Fruit fly (Drosophila melanogaster) whole organism, embryonic: ENCODE results near the gene Tsp74F.

Experiments
- Abd-B ChIP-seq: fragments of 200-800 bp; sonication (Bioruptor generic); optimal IDR thresholded peaks from 2 replicates; lab custom pipeline; 2018; ENCODE audit warnings: missing biosample characterization, mild to moderate bottlenecking, missing genetic modification characterization, moderate library complexity
- CG12391 ChIP-seq: fragments of 200-800 bp; sonication (Bioruptor generic); optimal IDR thresholded peaks from 3 replicates; lab custom pipeline; 2018; ENCODE audit warnings: missing biosample characterization, mild to moderate bottlenecking, missing genetic modification characterization, moderate library complexity
- CG12942 ChIP-seq: fragments of 200-800 bp; sonication (Bioruptor generic); optimal IDR thresholded peaks from 3 replicates; lab custom pipeline; 2016; ENCODE audit warnings: missing biosample characterization, missing genetic modification characterization
- CG13424 ChIP-seq: fragments of 200-800 bp; sonication (Bioruptor generic); optimal IDR thresholded peaks from 2 replicates; lab custom pipeline; 2019; ENCODE audit warnings: missing biosample characterization, mild to moderate bottlenecking, missing genetic modification characterization, moderate library complexity
- CG13894 ChIP-seq: fragments of 200-800 bp; sonication (Bioruptor generic); optimal IDR thresholded peaks from 3 replicates; lab custom pipeline; 2018; ENCODE audit warnings: missing biosample characterization, mild to moderate bottlenecking, missing genetic modification characterization, moderate library complexity
- CG1602 ChIP-seq: fragments of 200-800 bp; sonication (Bioruptor generic); optimal IDR thresholded peaks from 3 replicates; lab custom pipeline; 2016; ENCODE audit warnings: missing biosample characterization, missing genetic modification characterization
- CG18619 ChIP-seq: fragments of 200-800 bp; sonication (Bioruptor generic); optimal IDR thresholded peaks from 3 replicates; lab custom pipeline; 2017; ENCODE audit warnings: missing biosample characterization, mild to moderate bottlenecking, missing genetic modification characterization
- CG2199 ChIP-seq: fragments of 200-800 bp; sonication (Bioruptor generic); IDR thresholded peaks from 3 replicates; pipeline ENCODE4 v1.3.6; 2022; ENCODE audit warnings: missing biosample characterization, missing genetic modification characterization
- CG30403 ChIP-seq: fragments of 200-800 bp; sonication (Bioruptor generic); optimal IDR thresholded peaks from 3 replicates; lab custom pipeline; 2016; ENCODE audit warnings: missing biosample characterization, missing genetic modification characterization
- CG34224 ChIP-seq: fragments of 200-800 bp; sonication (Bioruptor generic); IDR thresholded peaks from 3 replicates; pipeline ENCODE4 v1.3.6; 2022; ENCODE audit warnings: missing biosample characterization, missing genetic modification characterization; ENCODE audit not compliant: partially characterized antibody
- CG4360 ChIP-seq: fragments of 200-800 bp; sonication (Bioruptor generic); IDR thresholded peaks from 2 replicates; pipeline ENCODE4 v1.3.6; 2022; ENCODE audit warnings: missing biosample characterization, missing genetic modification characterization
- CG6175 ChIP-seq: fragments of 200-800 bp; sonication (Bioruptor generic); IDR thresholded peaks from 3 replicates; pipeline ENCODE4 v1.3.6; 2022; ENCODE audit warnings: missing biosample characterization, missing genetic modification characterization
- CG8359 ChIP-seq: fragments of 200-800 bp; sonication (Bioruptor generic); optimal IDR thresholded peaks from 2 replicates; lab custom pipeline; 2017; ENCODE audit warnings: missing biosample characterization, mild to moderate bottlenecking, missing genetic modification characterization, borderline replicate concordance
- CG8478 ChIP-seq: fragments of >200 bp; optimal IDR thresholded peaks from 2 replicates; lab custom pipeline; 2018
- CG9215 ChIP-seq: fragments of 200-800 bp; sonication (Bioruptor generic); IDR thresholded peaks from 2 replicates; pipeline ENCODE4 v1.3.6; 2022; ENCODE audit warnings: missing biosample characterization, missing genetic modification characterization
- CG9609 ChIP-seq: fragments of 200-800 bp; sonication (Bioruptor generic); optimal IDR thresholded peaks from 3 replicates; lab custom pipeline; 2016; ENCODE audit warnings: missing biosample characterization, missing genetic modification characterization
- CkIIα-i1 ChIP-seq: fragments of 200-800 bp; sonication (Bioruptor generic); IDR thresholded peaks from 2 replicates; pipeline ENCODE4 v1.3.6; 2022; ENCODE audit warnings: missing biosample characterization, missing genetic modification characterization
- Eip74EF ChIP-seq, 2 experiments: fragments of 200-800 bp in 1 of 2; fragments of >200 bp in 1 of 2; sonication (Bioruptor generic) in 1 of 2; optimal IDR thresholded peaks; 2 replicates each; lab custom pipeline; 2017 to 2019; ENCODE audit warnings: missing biosample characterization in 2 of 2, missing genetic modification characterization in 2 of 2, mild to moderate bottlenecking in 1 of 2, moderate library complexity in 1 of 2
- GATAe ChIP-seq: fragments of 200-800 bp; sonication (Bioruptor generic); conservative IDR thresholded peaks from 2 replicates; pipeline ENCODE4 v1.3.6; 2022; ENCODE audit warnings: missing biosample characterization, missing genetic modification characterization
- HHEX ChIP-seq: fragments of 200-800 bp; sonication (Bioruptor generic); optimal IDR thresholded peaks from 3 replicates; lab custom pipeline; 2017; ENCODE audit warnings: missing biosample characterization, mild to moderate bottlenecking, missing genetic modification characterization, missing genetic modification reagents
- HmgZ ChIP-seq: fragments of 200-800 bp; sonication (Bioruptor generic); optimal IDR thresholded peaks from 2 replicates; lab custom pipeline; 2018; ENCODE audit warnings: missing biosample characterization, mild to moderate bottlenecking, missing genetic modification characterization
- Hmr ChIP-seq: fragments of 200-800 bp; sonication (Bioruptor generic); optimal IDR thresholded peaks from 3 replicates; lab custom pipeline; 2017; ENCODE audit warnings: mild to moderate bottlenecking, missing biosample characterization, missing genetic modification reagents, missing genetic modification characterization
- Hmx ChIP-seq: fragments of 200-800 bp; sonication (Bioruptor generic); optimal IDR thresholded peaks from 2 replicates; lab custom pipeline; 2016; ENCODE audit warnings: missing biosample characterization, missing genetic modification characterization
- Hr51 ChIP-seq, 2 experiments: fragments of 200-800 bp; sonication (Bioruptor generic); optimal IDR thresholded peaks; 2 replicates in 1 of 2; 3 replicates in 1 of 2; lab custom pipeline; 2016 to 2018; ENCODE audit warnings: missing biosample characterization in 2 of 2, missing genetic modification characterization in 2 of 2, mild to moderate bottlenecking in 1 of 2, moderate library complexity in 1 of 2
- Hsf ChIP-seq: fragments of 200-800 bp; sonication (Bioruptor generic); optimal IDR thresholded peaks from 3 replicates; lab custom pipeline; 2016; ENCODE audit warnings: missing biosample characterization, missing genetic modification characterization
- Max ChIP-seq: fragments of 200-800 bp; sonication (Bioruptor generic); optimal IDR thresholded peaks from 2 replicates; lab custom pipeline; 2016; ENCODE audit warnings: missing biosample characterization, mild to moderate bottlenecking, missing genetic modification characterization
- Taf1 ChIP-seq: fragments of 200-800 bp; sonication (Bioruptor generic); IDR thresholded peaks from 2 replicates; pipeline ENCODE4 v1.3.6; 2022; ENCODE audit warnings: missing biosample characterization, missing genetic modification characterization
- abd-A ChIP-seq: fragments of 200-800 bp; sonication (Bioruptor generic); optimal IDR thresholded peaks from 3 replicates; lab custom pipeline; 2019; ENCODE audit warnings: missing biosample characterization, mild to moderate bottlenecking, missing genetic modification characterization, moderate library complexity
- chm ChIP-seq: fragments of 200-800 bp; sonication (Bioruptor generic); IDR thresholded peaks from 2 replicates; pipeline ENCODE4 v1.3.6; 2022; ENCODE audit warnings: missing biosample characterization, missing genetic modification characterization
- crol ChIP-seq: fragments of 200-800 bp; sonication (Bioruptor generic); IDR thresholded peaks from 2 replicates; pipeline ENCODE4 v1.3.6; 2022; ENCODE audit warnings: missing biosample characterization, missing genetic modification characterization
- dan ChIP-seq: fragments of 200-800 bp; sonication (Bioruptor generic); IDR thresholded peaks from 2 replicates; pipeline ENCODE4 v1.3.6; 2022; ENCODE audit warnings: missing biosample characterization, missing genetic modification characterization
- dimm ChIP-seq: fragments of 200-800 bp; sonication (Bioruptor generic); IDR thresholded peaks from 2 replicates; pipeline ENCODE4 v1.3.6; 2022; ENCODE audit warnings: missing biosample characterization, missing genetic modification characterization
- fd96Cb ChIP-seq: fragments of 200-800 bp; sonication (Bioruptor generic); optimal IDR thresholded peaks from 2 replicates; lab custom pipeline; 2018; ENCODE audit warnings: missing biosample characterization, mild to moderate bottlenecking, missing genetic modification characterization, moderate library complexity
- gem ChIP-seq: fragments of 200-800 bp; sonication (Bioruptor generic); optimal IDR thresholded peaks from 2 replicates; lab custom pipeline; 2019; ENCODE audit warnings: missing biosample characterization, mild to moderate bottlenecking, missing genetic modification characterization, moderate library complexity
- grau ChIP-seq: fragments of 200-800 bp; optimal IDR thresholded peaks from 3 replicates; lab custom pipeline; 2019; ENCODE audit warnings: missing biosample characterization, mild to moderate bottlenecking, missing genetic modification characterization, moderate library complexity
- hbn ChIP-seq: fragments of 200-800 bp; sonication (Bioruptor generic); IDR thresholded peaks from 2 replicates; pipeline ENCODE4 v1.3.6; 2022; ENCODE audit warnings: missing biosample characterization, missing genetic modification characterization; ENCODE audit not compliant: partially characterized antibody
- jing ChIP-seq: fragments of 200-800 bp; sonication (Bioruptor generic); optimal IDR thresholded peaks from 2 replicates; lab custom pipeline; 2018; ENCODE audit warnings: missing biosample characterization, mild to moderate bottlenecking, missing genetic modification characterization
- lmd ChIP-seq: fragments of 200-800 bp; sonication (Bioruptor generic); IDR thresholded peaks from 2 replicates; pipeline ENCODE4 v1.3.6; 2022; ENCODE audit warnings: missing biosample characterization, missing genetic modification characterization
- nom ChIP-seq: fragments of 200-800 bp; sonication (Bioruptor generic); optimal IDR thresholded peaks from 2 replicates; lab custom pipeline; 2017; ENCODE audit warnings: missing biosample characterization, missing genetic modification characterization, mild to moderate bottlenecking, moderate library complexity, missing genetic modification reagents
- pan ChIP-seq, 4 experiments: fragments of >200 bp in 3 of 4; fragments of 200-800 bp in 1 of 4; sonication (Bioruptor generic) in 1 of 4; optimal IDR thresholded peaks in 3 of 4; IDR thresholded peaks in 1 of 4; 2 replicates each; pipeline versions ENCODE4 v1.3.6 to Lab custom; 2017 to 2022; ENCODE audit warnings: missing biosample characterization in 2 of 4, missing genetic modification characterization in 2 of 4, mixed read lengths in 1 of 4
- pb ChIP-seq: fragments of 200-800 bp; sonication (Bioruptor generic); optimal IDR thresholded peaks from 3 replicates; lab custom pipeline; 2016; ENCODE audit warnings: missing biosample characterization, missing genetic modification characterization
- phol ChIP-seq: fragments of 200-800 bp; sonication (Bioruptor generic); optimal IDR thresholded peaks from 3 replicates; lab custom pipeline; 2018; ENCODE audit warnings: missing biosample characterization, mild to moderate bottlenecking, missing genetic modification characterization, moderate library complexity
- repo ChIP-seq: fragments of 200-800 bp; sonication (Bioruptor generic); optimal IDR thresholded peaks from 2 replicates; lab custom pipeline; 2016; ENCODE audit warnings: missing biosample characterization, missing genetic modification characterization
- run ChIP-seq: fragments of 200-800 bp; sonication (Bioruptor generic); optimal IDR thresholded peaks from 3 replicates; lab custom pipeline; 2018; ENCODE audit warnings: missing biosample characterization, mild to moderate bottlenecking, missing genetic modification characterization
- sens-2 ChIP-seq: fragments of 200-800 bp; sonication (Bioruptor generic); IDR thresholded peaks from 2 replicates; pipeline ENCODE4 v1.3.6; 2022; ENCODE audit warnings: missing biosample characterization, missing genetic modification characterization
- seq ChIP-seq: fragments of 200-800 bp; sonication (Bioruptor generic); IDR thresholded peaks from 2 replicates; pipeline ENCODE4 v1.3.6; 2022; ENCODE audit warnings: missing biosample characterization, missing genetic modification characterization
- tll ChIP-seq, 2 experiments: fragments of 200-800 bp in 1 of 2; fragments of >200 bp in 1 of 2; sonication (Bioruptor generic) in 1 of 2; optimal IDR thresholded peaks; 2 replicates each; lab custom pipeline; 2017 to 2019; ENCODE audit warnings: missing biosample characterization in 2 of 2, missing genetic modification characterization in 2 of 2, mild to moderate bottlenecking in 1 of 2, moderate library complexity in 1 of 2
- wor ChIP-seq: fragments of 200-800 bp; sonication (Bioruptor generic); IDR thresholded peaks from 2 replicates; pipeline ENCODE4 v1.3.6; 2022; ENCODE audit warnings: missing biosample characterization, missing genetic modification characterization

The Tsp74F gene

DNA sequence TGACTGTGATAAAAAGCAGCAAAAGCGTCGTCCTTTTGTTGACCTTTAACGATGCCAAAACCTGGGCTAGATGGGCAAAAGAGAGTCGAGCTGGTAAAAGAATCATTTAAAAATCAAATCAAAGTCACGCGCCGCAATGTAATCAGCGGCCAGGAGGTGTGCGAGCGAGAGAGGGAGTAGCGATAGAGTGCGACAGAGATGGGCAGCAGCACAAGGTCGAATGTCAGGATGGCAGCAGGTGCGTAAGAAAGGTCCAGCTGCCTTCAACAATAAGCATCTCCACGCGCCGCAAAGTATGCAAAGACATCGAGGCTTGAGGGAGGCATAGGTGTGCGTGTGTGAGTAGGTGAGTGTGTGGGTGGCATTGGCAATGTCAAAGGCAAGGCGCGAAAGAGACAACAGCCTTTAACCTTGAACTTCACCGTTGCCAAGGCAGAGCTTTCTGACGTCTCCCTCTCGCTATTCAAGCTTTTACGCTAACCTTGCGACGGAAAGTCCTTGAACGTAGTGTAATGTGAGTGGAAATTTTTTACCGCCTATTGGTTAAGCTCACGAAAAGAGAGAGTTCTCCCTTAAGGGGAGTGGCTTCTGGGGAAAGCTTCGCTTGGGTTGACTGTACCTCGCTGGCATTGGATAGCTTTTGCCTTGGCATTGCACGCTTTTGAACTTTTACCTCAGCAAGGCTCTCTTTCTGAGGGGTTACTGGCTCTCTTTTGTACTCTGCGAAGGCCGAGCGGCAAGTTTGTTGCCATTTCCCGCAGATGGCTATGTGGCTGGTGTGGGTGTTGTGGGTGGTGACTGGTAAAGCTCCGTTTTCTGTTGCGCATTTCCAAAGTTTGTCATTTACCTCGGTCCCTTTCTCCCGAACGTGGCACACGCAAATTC, 34.3 kb upstream of the Tsp74F start (continued):
- TF ChIP-seq CG1602 (GFP tag; lab: Kevin White, UChicago), result no peak
- TF ChIP-seq Eip74EF (GFP tag; optimal IDR thresholded peaks at IDR 0.05; lab: Kevin White, UChicago), result no peak
- peak in 1 of 2 experiments; percentile 18 for TF ChIP-seq Hr51 (GFP tag; optimal IDR thresholded peaks at IDR 0.05; lab: Kevin White, UChicago)
- no peak for TF ChIP-seq CkIIα-i1 (GFP tag; lab: Robert Waterston, UW)
- TF ChIP-seq Hmx (GFP tag; lab: Kevin White, UChicago), result no peak
- no peak for TF ChIP-seq CG9609 (GFP tag; lab: Kevin White, UChicago)
- TF ChIP-seq CG9215 (GFP tag; lab: Robert Waterston, UW), result no peak
- no peak for TF ChIP-seq CG2199
- no peak for TF ChIP-seq CG12942
- TF ChIP-seq repo, result no peak
- TF ChIP-seq Abd-B, result no peak
- no peak for TF ChIP-seq CG12391 (tag; lab: Kevin White, UChicago)
- TF ChIP-seq CG4360 (GFP tag; lab: Robert Waterston, UW), result no peak
- TF ChIP-seq CG18619 (GFP tag; lab: Kevin White, UChicago), result no peak
- TF ChIP-seq CG13894 (tag; lab: Kevin White, UChicago), result peak; percentile 19
- TF ChIP-seq Taf1, result no peak
- TF ChIP-seq CG8478 (lab: Kevin White, UChicago), result peak; percentile 83
- TF ChIP-seq wor, result no peak
- no peak for TF ChIP-seq HHEX (GFP tag; lab: Kevin White, UChicago)
- TF ChIP-seq run (tag; lab: Kevin White, UChicago), result no peak
- no peak for TF ChIP-seq dimm (GFP tag; lab: Robert Waterston, UW)
- TF ChIP-seq sens-2 (GFP tag; lab: Robert Waterston, UW), result no peak
- TF ChIP-seq dan (GFP tag; lab: Robert Waterston, UW), result no peak
- no peak for TF ChIP-seq hbn (GFP tag; lab: Robert Waterston, UW)
- TF ChIP-seq Hsf (GFP tag; lab: Kevin White, UChicago), result no peak
- no peak for TF ChIP-seq pan (optimal IDR thresholded peaks at IDR 0.05; lab: Kevin White, UChicago)
- TF ChIP-seq pan (GFP tag; optimal IDR thresholded peaks at IDR 0.05 in 1 of 2, IDR thresholded peaks at IDR 0.05 in 1 of 2), result no peak
- 0 out of 3 replicates have a peak, but pooled peaks have one; percentile 28 for TF ChIP-seq CG6175 (GFP tag; lab: Robert Waterston, UW)
- no peak for TF ChIP-seq Max (GFP tag; lab: Kevin White, UChicago)
- no peak for TF ChIP-seq seq
- TF ChIP-seq tll (GFP tag; optimal IDR thresholded peaks at IDR 0.05; lab: Kevin White, UChicago), result no peak
- no peak for TF ChIP-seq phol
- TF ChIP-seq abd-A, result peak; percentile 61
- TF ChIP-seq Hmr (GFP tag; lab: Kevin White, UChicago), result no peak
- no peak for TF ChIP-seq HmgZ
- TF ChIP-seq GATAe (GFP tag; lab: Robert Waterston, UW), result no peak
- no peak for TF ChIP-seq CG13424 (tag; lab: Kevin White, UChicago)
- TF ChIP-seq pb (GFP tag; lab: Kevin White, UChicago), result no peak
- peak; percentile 16; the same call in 1 of the 2 replicates for TF ChIP-seq crol (GFP tag; lab: Robert Waterston, UW)
- no peak for TF ChIP-seq chm (GFP tag; lab: Robert Waterston, UW)
- TF ChIP-seq jing (GFP tag; lab: Kevin White, UChicago), result no peak
- no peak for TF ChIP-seq nom
- no peak for TF ChIP-seq gem
- TF ChIP-seq CG30403 (GFP tag; lab: Kevin White, UChicago), result no peak
- TF ChIP-seq CG34224, result no peak
- TF ChIP-seq lmd (GFP tag; lab: Robert Waterston, UW), result no peak
- TF ChIP-seq CG8359 (GFP tag; lab: Kevin White, UChicago), result no peak
- TF ChIP-seq fd96Cb (tag; lab: Kevin White, UChicago), result no peak
- TF ChIP-seq grau, result no peak
